Worm (Caenorhabditis elegans): ENCODE results near the gene mltn-1.

The mltn-1 gene

DNA sequence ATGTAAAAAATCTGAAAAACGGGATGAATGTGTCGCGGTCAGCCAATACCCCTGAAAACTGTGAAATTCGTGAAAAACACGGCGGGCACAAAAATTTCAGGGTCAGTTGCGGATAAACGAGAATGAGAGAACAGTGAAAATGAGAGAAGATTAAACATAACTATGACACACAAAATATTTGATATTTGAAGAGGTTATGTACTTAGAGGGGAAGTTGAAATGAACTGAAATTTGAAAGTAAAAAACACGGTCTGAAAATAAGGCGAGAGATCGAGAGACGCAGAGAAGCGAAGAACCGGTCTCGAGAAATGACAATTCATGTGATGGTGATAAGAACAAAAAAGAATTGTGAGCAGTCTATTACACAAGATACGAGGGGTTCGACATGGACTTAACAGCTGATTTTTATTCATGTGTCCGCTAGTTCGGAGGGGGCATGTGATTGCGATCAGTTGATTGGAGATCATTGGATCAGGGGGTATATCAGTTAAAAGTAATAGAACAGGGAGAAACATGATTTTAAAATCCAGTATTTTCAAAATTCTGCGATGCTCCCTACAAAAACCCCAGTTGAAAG, 20.7 kb upstream of the mltn-1 start, which contains the start of gene moe-3:
Gene moe-3 (minus strand): TSS at position 51 of the 577 bp plus-strand sequence.
- TF ChIP-seq mxl-2 (GFP tag; conservative IDR thresholded peaks at IDR 0.05) = no peak
- TF ChIP-seq ztf-11 (tag; optimal IDR thresholded peaks at IDR 0.05) = no peak
- peak; percentile 93 for TF ChIP-seq hlh-30 (tag; optimal IDR thresholded peaks at IDR 0.05; ENCODE audit: insufficient read depth)
- TF ChIP-seq snpc-1.2 (GFP tag; IDR thresholded peaks at IDR 0.05) = no peak
- no peak for TF ChIP-seq sdz-12 (GFP tag; optimal IDR thresholded peaks at IDR 0.05)
- no peak for TF ChIP-seq skn-1 (tag; optimal IDR thresholded peaks at IDR 0.05)
- TF ChIP-seq arid-1 (GFP tag; conservative IDR thresholded peaks at IDR 0.05) = no peak
- no peak for TF ChIP-seq nhr-11 (tag; optimal IDR thresholded peaks at IDR 0.05)
- no peak for TF ChIP-seq ceh-32 (tag; optimal IDR thresholded peaks at IDR 0.05; ENCODE audit: poor library complexity)
- TF ChIP-seq aly-2 (tag; optimal IDR thresholded peaks at IDR 0.05) = no peak
- TF ChIP-seq mep-1 (tag; optimal IDR thresholded peaks at IDR 0.05) = peak; percentile 15
- TF ChIP-seq zip-2 (tag; optimal IDR thresholded peaks at IDR 0.05) = no peak
- TF ChIP-seq lin-15B (tag; optimal IDR thresholded peaks at IDR 0.05) = no peak
- TF ChIP-seq madf-5 (GFP tag; IDR thresholded peaks at IDR 0.05) = no peak
- peak; percentile 82 for TF ChIP-seq dmd-6 (GFP tag; IDR thresholded peaks at IDR 0.05)
- TF ChIP-seq nhr-77 (tag; optimal IDR thresholded peaks at IDR 0.05) = peak; percentile 48
- TF ChIP-seq F49E8.2 (tag; optimal IDR thresholded peaks at IDR 0.05; ENCODE audit: borderline replicate concordance) = no peak
- TF ChIP-seq dmd-9 (GFP tag; IDR thresholded peaks at IDR 0.05) = no peak
- TF ChIP-seq egl-27 (tag; optimal IDR thresholded peaks at IDR 0.05) = no peak
- no peak for TF ChIP-seq unc-130 (GFP tag; optimal IDR thresholded peaks at IDR 0.05)
- peak in 1 of 2 experiments; percentile 40 for TF ChIP-seq unc-62 (GFP tag; optimal IDR thresholded peaks at IDR 0.05 in 1 of 2)
- no peak for TF ChIP-seq unc-62 (tag; optimal IDR thresholded peaks at IDR 0.05)
- no peak for TF ChIP-seq ceh-82 (tag; optimal IDR thresholded peaks at IDR 0.05)
- TF ChIP-seq nhr-42 (GFP tag; IDR thresholded peaks at IDR 0.05) = no peak
- no peak for TF ChIP-seq jun-1 (tag; optimal IDR thresholded peaks at IDR 0.05)
- TF ChIP-seq nhr-41 (GFP tag; IDR thresholded peaks at IDR 0.05) = no peak
- TF ChIP-seq nhr-25 (tag; optimal IDR thresholded peaks at IDR 0.05; ENCODE audit: borderline replicate concordance, insufficient read depth) = no peak
- TF ChIP-seq saeg-2 (GFP tag; IDR thresholded peaks at IDR 0.05) = no peak
- TF ChIP-seq lin-39 (tag; optimal IDR thresholded peaks at IDR 0.05) = no peak
- no peak for TF ChIP-seq ctbp-1 (GFP tag; IDR thresholded peaks at IDR 0.05)
- TF ChIP-seq F10B5.3 (tag; optimal IDR thresholded peaks at IDR 0.05) = no peak
- TF ChIP-seq tra-1 (GFP tag; IDR thresholded peaks at IDR 0.05) = no peak
- TF ChIP-seq fkh-10 (GFP tag; optimal IDR thresholded peaks at IDR 0.05) = no peak
- TF ChIP-seq set-16 (GFP tag; IDR thresholded peaks at IDR 0.05) = no peak
- peak; percentile 57 for TF ChIP-seq nhr-48 (tag; optimal IDR thresholded peaks at IDR 0.05)
- TF ChIP-seq nhr-10 (tag; optimal IDR thresholded peaks at IDR 0.05) = no peak
- no peak for TF ChIP-seq lin-29 (GFP tag; IDR thresholded peaks at IDR 0.05)
- no peak for TF ChIP-seq zag-1 (tag; optimal IDR thresholded peaks at IDR 0.05)
- no peak for TF ChIP-seq duxl-1 (tag; optimal IDR thresholded peaks at IDR 0.05; ENCODE audit: poor library complexity)
- no peak for TF ChIP-seq lin-1 (GFP tag; IDR thresholded peaks at IDR 0.05)
- TF ChIP-seq dve-1 (tag; optimal IDR thresholded peaks at IDR 0.05; ENCODE audit: insufficient read depth) = peak; percentile 68
- no peak for TF ChIP-seq lir-3 (tag; optimal IDR thresholded peaks at IDR 0.05)
- no peak for TF ChIP-seq nhr-76 (tag; optimal IDR thresholded peaks at IDR 0.05)
- no peak for TF ChIP-seq mes-2 (tag; optimal IDR thresholded peaks at IDR 0.05; ENCODE audit: poor library complexity, severe bottlenecking)
- no peak for TF ChIP-seq Y5F2A.4 (GFP tag; optimal IDR thresholded peaks at IDR 0.05)
- TF ChIP-seq spr-1 (tag; optimal IDR thresholded peaks at IDR 0.05) = no peak
- 0 out of 2 replicates have a peak, but pooled peaks have one; percentile 25 for TF ChIP-seq php-3 (GFP tag; IDR thresholded peaks at IDR 0.05)
- TF ChIP-seq Y48G9A.11 (GFP tag; IDR thresholded peaks at IDR 0.05) = no peak
- no peak for TF ChIP-seq daf-16 (GFP tag; optimal IDR thresholded peaks at IDR 0.05)
- TF ChIP-seq daf-16 (tag; optimal IDR thresholded peaks at IDR 0.05) = peak; percentile 63
- TF ChIP-seq vab-7 (GFP tag; IDR thresholded peaks at IDR 0.05) = no peak
